Fruit fly (Drosophila melanogaster): ENCODE measurements around the gene Ino80.

- no peak for TF ChIP-seq CG8478 (optimal IDR thresholded peaks at IDR 0.05)
- no peak for TF ChIP-seq Dll (optimal IDR thresholded peaks at IDR 0.05)
- TF ChIP-seq psq (optimal IDR thresholded peaks at IDR 0.05): no peak
Measured at dm6 chr3R:19389919-19390318, 13.0 kb downstream of the Ino80 start, which contains the start of gene CG18493.

Measured in whole organism.